Worm (Caenorhabditis elegans) whole organism, late embryonic: ENCODE results near the gene F25B4.8.

Experiments used
- pqm-1 ChIP-seq: sonication (generic microtip); optimal IDR thresholded peaks from 2 replicates; lab custom pipeline; 2016; ENCODE audit warnings: missing genetic modification characterization, missing compliant biosample characterization
- unc-55 ChIP-seq: sonication (generic microtip); optimal IDR thresholded peaks from 2 replicates; lab custom pipeline; 2017; ENCODE audit warnings: missing biosample characterization, missing genetic modification reagents, missing genetic modification characterization

DNA sequence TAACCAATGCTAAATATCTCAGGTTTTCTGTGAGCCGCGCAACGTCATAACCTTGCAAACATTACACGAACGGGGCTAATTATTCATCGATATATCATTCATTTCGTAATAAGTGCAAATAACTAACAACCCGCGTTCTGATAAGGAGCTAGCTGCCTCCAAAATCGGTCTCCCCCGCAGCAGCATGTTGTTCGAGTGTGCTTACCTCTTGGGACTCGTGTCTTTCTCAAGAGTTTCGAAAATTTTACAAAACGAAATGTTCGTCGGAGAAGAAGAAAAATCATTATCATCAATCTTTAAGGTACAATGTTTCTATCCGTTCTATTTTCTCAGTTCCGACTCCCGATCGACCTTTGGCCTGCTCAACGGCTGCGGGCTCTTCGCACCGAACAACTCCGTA, 13.6 kb downstream of the F25B4.8 start:
- TF ChIP-seq unc-55 (no peak), pqm-1 (tag; lab: Kevin White, UChicago) (no peak)
